Fruit fly (Drosophila melanogaster) whole organism: ENCODE data around the gene CG14452.

Source experiments
- CG8478 ChIP-seq: fragments of >200 bp; optimal IDR thresholded peaks from 2 replicates; lab custom pipeline; 2018; ENCODE audit warnings: inconsistent platforms
- Dll ChIP-seq: fragments of >200 bp; optimal IDR thresholded peaks from 2 replicates; lab custom pipeline; 2017
- EcR ChIP-seq, 2 experiments: fragments of >200 bp; optimal IDR thresholded peaks; 2 replicates each; lab custom pipeline; 2017; ENCODE audit warnings: missing biosample characterization in 2 of 2, missing genetic modification characterization in 2 of 2, missing genetic modification reagents in 2 of 2
- pan ChIP-seq: fragments of >200 bp; optimal IDR thresholded peaks from 2 replicates; lab custom pipeline; 2017
- psq ChIP-seq: fragments of >200 bp; optimal IDR thresholded peaks from 2 replicates; lab custom pipeline; 2017
- usp ChIP-seq: fragments of >200 bp; optimal IDR thresholded peaks from 2 replicates; lab custom pipeline; 2017; ENCODE audit warnings: missing biosample characterization, missing genetic modification characterization, mixed read lengths

Gene CG14452

dm6 chr3L:22724046-22724771, 28.5 kb downstream of the CG14452 start:
- TF ChIP-seq psq (no peak), EcR (GFP tag; optimal IDR thresholded peaks at IDR 0.05; lab: Kevin White, UChicago) (no peak), usp (no peak), Dll (lab: Kevin White, UChicago) (no peak), pan (lab: Kevin White, UChicago) (no peak), CG8478 (lab: Kevin White, UChicago) (no peak)

- TF ChIP-seq usp (no peak), CG8478 (lab: Kevin White, UChicago) (no peak), Dll (lab: Kevin White, UChicago) (no peak), pan (lab: Kevin White, UChicago) (no peak), EcR (GFP tag; optimal IDR thresholded peaks at IDR 0.05; lab: Kevin White, UChicago) (no peak), psq (no peak)
Measured at dm6 chr3L:22727739-22728335, 32.1 kb downstream of the CG14452 start, which contains the start of the genes CG14450 and CG11367. TSS of gene CG14450 (minus strand) at chr3L:22727789. TSS of gene CG11367 (plus strand) at chr3L:22728111.

- TF ChIP-seq psq (no peak), Dll (lab: Kevin White, UChicago) (no peak), CG8478 (lab: Kevin White, UChicago) (no peak), pan (lab: Kevin White, UChicago) (no peak), EcR (GFP tag; optimal IDR thresholded peaks at IDR 0.05; lab: Kevin White, UChicago) (no peak), usp (no peak)
Measured at dm6 chr3L:22729466-22729865, 33.7 kb downstream of the CG14452 start, which contains the start of gene CG32454. TSS of gene CG32454 (plus strand) at chr3L:22729766.

- TF ChIP-seq CG8478 (lab: Kevin White, UChicago), result no peak
- TF ChIP-seq pan (lab: Kevin White, UChicago), result no peak
- TF ChIP-seq Dll (lab: Kevin White, UChicago), result no peak
Measured at dm6 chr3L:22731393-22731792, 35.6 kb downstream of the CG14452 start.

dm6 chr3L:22733607-22734006, 37.9 kb downstream of the CG14452 start:
- TF ChIP-seq EcR (GFP tag; optimal IDR thresholded peaks at IDR 0.05; lab: Kevin White, UChicago) (no peak), pan (lab: Kevin White, UChicago) (no peak), usp (no peak), Dll (lab: Kevin White, UChicago) (no peak), psq (no peak), CG8478 (lab: Kevin White, UChicago) (no peak)

- TF ChIP-seq CG8478 (lab: Kevin White, UChicago), result no peak
- TF ChIP-seq Dll (lab: Kevin White, UChicago), result no peak
Measured at dm6 chr3L:22737732-22738611, 42.2 kb downstream of the CG14452 start, which contains the start of gene CG11241. TSS of gene CG11241 (minus strand) at chr3L:22738420.

- TF ChIP-seq usp, result no peak
Measured at dm6 chr3L:22741389-22742120, 45.8 kb downstream of the CG14452 start, which contains the start of gene CG7369. TSS of gene CG7369 (plus strand) at chr3L:22741793.

dm6 chr3L:22742121-22742531, 46.4 kb downstream of the CG14452 start:
- TF ChIP-seq usp, result no peak
- no peak for TF ChIP-seq EcR (GFP tag; optimal IDR thresholded peaks at IDR 0.05; lab: Kevin White, UChicago)
- TF ChIP-seq psq, result no peak
- no peak for TF ChIP-seq pan (lab: Kevin White, UChicago)

dm6 chr3L:22742945-22743582, 47.3 kb downstream of the CG14452 start:
- TF ChIP-seq Dll (lab: Kevin White, UChicago) (no peak), psq (no peak), EcR (GFP tag; optimal IDR thresholded peaks at IDR 0.05; lab: Kevin White, UChicago) (no peak)
